Fruit fly (Drosophila melanogaster) whole organism, embryonic: ENCODE data around the gene Obp19b.
A peak's percentile ranks its signal among the peaks of the same experiment; 100 is the strongest.

Experiments
- Aef1 ChIP-seq: fragments of 200-800 bp; sonication (Bioruptor generic); IDR thresholded peaks from 3 replicates; pipeline ENCODE4 v1.3.6; 2022; ENCODE audit warnings: missing biosample characterization, missing genetic modification characterization
- CG10209 ChIP-seq: fragments of 200-800 bp; sonication (Bioruptor generic); optimal IDR thresholded peaks from 3 replicates; lab custom pipeline; 2017; ENCODE audit warnings: missing biosample characterization, mild to moderate bottlenecking, missing genetic modification characterization, missing genetic modification reagents
- CG12391 ChIP-seq: fragments of 200-800 bp; sonication (Bioruptor generic); optimal IDR thresholded peaks from 3 replicates; lab custom pipeline; 2018; ENCODE audit warnings: missing biosample characterization, mild to moderate bottlenecking, missing genetic modification characterization, moderate library complexity
- CG15601 ChIP-seq: fragments of 200-800 bp; sonication (Bioruptor generic); optimal IDR thresholded peaks from 3 replicates; lab custom pipeline; 2019; ENCODE audit warnings: missing biosample characterization, mild to moderate bottlenecking, missing genetic modification characterization, moderate library complexity
- CG15696 ChIP-seq: fragments of 200-800 bp; sonication (Bioruptor generic); optimal IDR thresholded peaks from 2 replicates; lab custom pipeline; 2019; ENCODE audit warnings: missing biosample characterization, mild to moderate bottlenecking, missing genetic modification characterization, moderate library complexity
- CG16813 ChIP-seq: fragments of 200-800 bp; sonication (Bioruptor generic); IDR thresholded peaks from 3 replicates; pipeline ENCODE4 v1.3.6; 2022; ENCODE audit warnings: missing biosample characterization, missing genetic modification characterization; ENCODE audit not compliant: partially characterized antibody
- CG17361 ChIP-seq: fragments of 200-800 bp; sonication (Bioruptor generic); IDR thresholded peaks from 3 replicates; pipeline ENCODE4 v1.3.6; 2022; ENCODE audit warnings: missing biosample characterization, missing genetic modification characterization
- CG2116 ChIP-seq: fragments of 200-800 bp; sonication (Bioruptor generic); optimal IDR thresholded peaks from 3 replicates; lab custom pipeline; 2018; ENCODE audit warnings: missing biosample characterization, mild to moderate bottlenecking, missing genetic modification characterization
- CG2202 ChIP-seq: fragments of 200-800 bp; sonication (Bioruptor generic); optimal IDR thresholded peaks from 2 replicates; lab custom pipeline; 2018; ENCODE audit warnings: missing biosample characterization, mild to moderate bottlenecking, missing genetic modification characterization
- CG31388 ChIP-seq: fragments of 200-800 bp; sonication (Bioruptor generic); optimal IDR thresholded peaks from 2 replicates; lab custom pipeline; 2016; ENCODE audit warnings: missing biosample characterization, missing genetic modification characterization
- CG3995 ChIP-seq: fragments of 200-800 bp; sonication (Bioruptor generic); optimal IDR thresholded peaks from 3 replicates; lab custom pipeline; 2016; ENCODE audit warnings: missing biosample characterization, missing genetic modification characterization
- CG4820 ChIP-seq: fragments of 200-800 bp; sonication (Bioruptor generic); optimal IDR thresholded peaks from 3 replicates; lab custom pipeline; 2016; ENCODE audit warnings: missing biosample characterization, missing genetic modification characterization
- CG5953 ChIP-seq: fragments of 200-800 bp; sonication (Bioruptor generic); IDR thresholded peaks from 2 replicates; pipeline ENCODE4 v1.3.6; 2022; ENCODE audit warnings: missing biosample characterization, missing genetic modification characterization
- CG6272 ChIP-seq: fragments of 200-800 bp; sonication (Bioruptor generic); IDR thresholded peaks from 2 replicates; pipeline ENCODE4 v1.3.6; 2022; ENCODE audit warnings: missing biosample characterization, missing genetic modification characterization
- CG6654 ChIP-seq: fragments of 200-800 bp; sonication (Bioruptor generic); optimal IDR thresholded peaks from 2 replicates; lab custom pipeline; 2017; ENCODE audit warnings: missing biosample characterization, mild to moderate bottlenecking, missing genetic modification characterization
- CG6791 ChIP-seq: fragments of 200-800 bp; sonication (Bioruptor generic); IDR thresholded peaks from 3 replicates; pipeline ENCODE4 v1.3.6; 2022; ENCODE audit warnings: missing biosample characterization, missing genetic modification characterization; ENCODE audit not compliant: partially characterized antibody
- CG7357 ChIP-seq: fragments of 200-800 bp; sonication (Bioruptor generic); IDR thresholded peaks from 3 replicates; pipeline ENCODE4 v1.3.6; 2022; ENCODE audit warnings: missing biosample characterization, missing genetic modification characterization
- CG8281 ChIP-seq: fragments of 200-800 bp; sonication (Bioruptor generic); optimal IDR thresholded peaks from 2 replicates; lab custom pipeline; 2018; ENCODE audit warnings: missing biosample characterization, mild to moderate bottlenecking, missing genetic modification characterization, moderate library complexity
- CG8388 ChIP-seq: fragments of 200-800 bp; sonication (Bioruptor generic); optimal IDR thresholded peaks from 2 replicates; lab custom pipeline; 2019; ENCODE audit warnings: missing biosample characterization, mild to moderate bottlenecking, missing genetic modification characterization, moderate library complexity
- CG9609 ChIP-seq: fragments of 200-800 bp; sonication (Bioruptor generic); optimal IDR thresholded peaks from 3 replicates; lab custom pipeline; 2016; ENCODE audit warnings: missing biosample characterization, missing genetic modification characterization
- Dll ChIP-seq: fragments of 200-800 bp; sonication (Bioruptor generic); IDR thresholded peaks from 4 replicates; pipeline ENCODE4 v1.3.6; 2022; ENCODE audit warnings: missing biosample characterization, missing genetic modification characterization; ENCODE audit not compliant: partially characterized antibody
- ERR ChIP-seq: fragments of 200-800 bp; sonication (Bioruptor generic); optimal IDR thresholded peaks from 2 replicates; lab custom pipeline; 2016; ENCODE audit warnings: missing biosample characterization, missing genetic modification characterization
- Hey ChIP-seq: fragments of 200-800 bp; sonication (Bioruptor generic); optimal IDR thresholded peaks from 3 replicates; lab custom pipeline; 2018; ENCODE audit warnings: missing biosample characterization, mild to moderate bottlenecking, missing genetic modification characterization
- HmgD ChIP-seq: fragments of 200-800 bp; sonication (Bioruptor generic); optimal IDR thresholded peaks from 3 replicates; lab custom pipeline; 2016; ENCODE audit warnings: missing biosample characterization, missing genetic modification characterization
- Mad ChIP-seq: fragments of 200-800 bp; sonication (Bioruptor generic); optimal IDR thresholded peaks from 2 replicates; lab custom pipeline; 2016; ENCODE audit warnings: missing biosample characterization, missing genetic modification characterization
- Med ChIP-seq: fragments of 200-800 bp; sonication (Bioruptor generic); peaks from one replicate; lab custom pipeline; 2016; ENCODE audit warnings: missing biosample characterization, missing genetic modification characterization, mild to moderate bottlenecking, inconsistent platforms, moderate library complexity
- Optix ChIP-seq: fragments of 200-800 bp; sonication (Bioruptor generic); IDR thresholded peaks from 3 replicates; pipeline ENCODE4 v1.3.6; 2022; ENCODE audit warnings: missing biosample characterization, missing genetic modification characterization
- PHDP ChIP-seq: fragments of 200-800 bp; sonication (Bioruptor generic); optimal IDR thresholded peaks from 3 replicates; lab custom pipeline; 2018; ENCODE audit warnings: missing biosample characterization, mild to moderate bottlenecking, missing genetic modification characterization, moderate library complexity
- Scr ChIP-seq: fragments of 200-800 bp; sonication (Bioruptor generic); IDR thresholded peaks from 2 replicates; pipeline ENCODE4 v1.3.6; 2022; ENCODE audit warnings: missing biosample characterization, missing genetic modification characterization; ENCODE audit not compliant: partially characterized antibody
- TFAM ChIP-seq: fragments of 200-800 bp; sonication (Bioruptor generic); optimal IDR thresholded peaks from 2 replicates; lab custom pipeline; 2017; ENCODE audit warnings: missing biosample characterization, missing genetic modification characterization, inconsistent platforms
- ara ChIP-seq: fragments of 200-800 bp; sonication (Bioruptor generic); IDR thresholded peaks from 2 replicates; pipeline ENCODE4 v1.3.6; 2022; ENCODE audit warnings: missing biosample characterization, missing genetic modification characterization
- chif ChIP-seq, 2 experiments: fragments of 200-800 bp; sonication (Bioruptor generic); optimal IDR thresholded peaks; 3 replicates each; lab custom pipeline; 2016; ENCODE audit warnings: missing biosample characterization in 2 of 2, missing genetic modification characterization in 2 of 2
- dmrt11E ChIP-seq: fragments of 200-800 bp; sonication (Bioruptor generic); optimal IDR thresholded peaks from 3 replicates; lab custom pipeline; 2018; ENCODE audit warnings: missing biosample characterization, mild to moderate bottlenecking, missing genetic modification characterization, moderate library complexity
- en ChIP-seq: fragments of 200-800 bp; sonication (Bioruptor generic); optimal IDR thresholded peaks from 2 replicates; lab custom pipeline; 2016; ENCODE audit warnings: missing biosample characterization, missing genetic modification characterization
- fd102C ChIP-seq: fragments of 200-800 bp; sonication (Bioruptor generic); optimal IDR thresholded peaks from 2 replicates; lab custom pipeline; 2018; ENCODE audit warnings: missing biosample characterization, mild to moderate bottlenecking, missing genetic modification characterization, moderate library complexity
- gro ChIP-seq: fragments of 200-800 bp; sonication (Bioruptor generic); optimal IDR thresholded peaks from 2 replicates; lab custom pipeline; 2016; ENCODE audit warnings: missing biosample characterization, missing genetic modification characterization
- inv ChIP-seq: fragments of 200-800 bp; sonication (Bioruptor generic); IDR thresholded peaks from 2 replicates; pipeline ENCODE4 v1.3.6; 2022; ENCODE audit warnings: missing biosample characterization, missing genetic modification characterization; ENCODE audit not compliant: partially characterized antibody
- kay ChIP-seq: fragments of 200-800 bp; sonication (Bioruptor generic); optimal IDR thresholded peaks from 2 replicates; lab custom pipeline; 2016; ENCODE audit warnings: missing biosample characterization, missing genetic modification characterization
- lov ChIP-seq, 2 experiments: fragments of 200-800 bp in 1 of 2; fragments of >200 bp in 1 of 2; sonication (Bioruptor generic) in 1 of 2; IDR thresholded peaks in 1 of 2; optimal IDR thresholded peaks in 1 of 2; 2 replicates in 1 of 2; 3 replicates in 1 of 2; pipeline versions ENCODE4 v1.3.6 to Lab custom; 2017 to 2022; ENCODE audit warnings: missing biosample characterization in 1 of 2, missing genetic modification characterization in 1 of 2
- maf-S ChIP-seq: fragments of 200-800 bp; sonication (Bioruptor generic); optimal IDR thresholded peaks from 2 replicates; lab custom pipeline; 2016; ENCODE audit warnings: missing biosample characterization, missing genetic modification characterization
- salm ChIP-seq: fragments of 200-800 bp; sonication (Bioruptor generic); optimal IDR thresholded peaks from 2 replicates; lab custom pipeline; 2018; ENCODE audit warnings: missing biosample characterization, mild to moderate bottlenecking, missing genetic modification characterization
- scrt ChIP-seq: fragments of 200-800 bp; sonication (Bioruptor generic); optimal IDR thresholded peaks from 2 replicates; lab custom pipeline; 2018; ENCODE audit warnings: missing biosample characterization, mild to moderate bottlenecking, missing genetic modification characterization, moderate library complexity
- sd ChIP-seq: fragments of 200-800 bp; sonication (Bioruptor generic); optimal IDR thresholded peaks from 3 replicates; lab custom pipeline; 2018; ENCODE audit warnings: missing biosample characterization, mild to moderate bottlenecking, missing genetic modification characterization, moderate library complexity
- seq ChIP-seq: fragments of 200-800 bp; sonication (Bioruptor generic); IDR thresholded peaks from 2 replicates; pipeline ENCODE4 v1.3.6; 2022; ENCODE audit warnings: missing biosample characterization, missing genetic modification characterization
- sisA ChIP-seq: fragments of 200-800 bp; sonication (Bioruptor generic); IDR thresholded peaks from 2 replicates; pipeline ENCODE4 v1.3.6; 2022; ENCODE audit warnings: missing biosample characterization, missing genetic modification characterization
- slp2 ChIP-seq: fragments of 200-800 bp; sonication (Bioruptor generic); optimal IDR thresholded peaks from 2 replicates; lab custom pipeline; 2016; ENCODE audit warnings: missing biosample characterization, missing genetic modification characterization
- stwl ChIP-seq: fragments of 200-800 bp; sonication (Bioruptor generic); optimal IDR thresholded peaks from 3 replicates; lab custom pipeline; 2018; ENCODE audit warnings: missing biosample characterization, mild to moderate bottlenecking, missing genetic modification characterization, moderate library complexity
- tin ChIP-seq: fragments of 200-800 bp; sonication (Bioruptor generic); optimal IDR thresholded peaks from 3 replicates; lab custom pipeline; 2016; ENCODE audit warnings: missing biosample characterization, missing genetic modification characterization
- tio ChIP-seq: fragments of 200-800 bp; sonication (Bioruptor generic); optimal IDR thresholded peaks from 2 replicates; lab custom pipeline; 2017; ENCODE audit warnings: missing biosample characterization, missing genetic modification characterization, inconsistent platforms
- yki ChIP-seq: fragments of >200 bp; optimal IDR thresholded peaks from 3 replicates; lab custom pipeline; 2018
- zen ChIP-seq: fragments of 200-800 bp; sonication (Bioruptor generic); optimal IDR thresholded peaks from 3 replicates; lab custom pipeline; 2018; ENCODE audit warnings: missing biosample characterization, mild to moderate bottlenecking, missing genetic modification characterization, moderate library complexity

The Obp19b gene

DNA sequence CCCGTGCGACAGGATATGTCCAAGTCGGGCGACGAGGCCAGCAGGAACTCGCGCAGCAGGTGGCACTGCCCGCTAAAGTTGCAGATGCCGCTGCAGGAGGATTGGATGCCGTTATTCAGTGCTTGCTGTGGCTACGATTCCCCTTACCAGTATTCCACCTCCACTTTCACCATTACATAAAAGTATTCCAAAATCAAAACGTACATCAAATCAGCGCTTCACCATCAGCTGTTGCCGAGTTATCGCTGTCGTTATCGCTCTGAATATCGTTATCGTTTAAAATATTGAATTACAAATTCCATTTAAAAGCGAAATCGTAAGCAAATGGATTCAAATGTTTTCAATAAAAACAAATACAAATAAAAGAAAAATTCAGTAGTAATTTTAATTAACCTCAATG is 10.3 kb downstream of the Obp19b start, which contains the start of gene CG15456 (continued):
- no peak for TF ChIP-seq ERR (GFP tag; lab: Kevin White, UChicago)
- no peak for TF ChIP-seq CG10209
- no peak for TF ChIP-seq maf-S
- 0 out of 2 replicates have a peak, but pooled peaks have one; percentile 18 for TF ChIP-seq inv (GFP tag; lab: Robert Waterston, UW)
- TF ChIP-seq Scr (GFP tag; lab: Robert Waterston, UW): peak; percentile 48
- no peak for TF ChIP-seq CG8388 (GFP tag; lab: Kevin White, UChicago)
- no peak for TF ChIP-seq HmgD (GFP tag; lab: Kevin White, UChicago)
- TF ChIP-seq tin (GFP tag; lab: Kevin White, UChicago): no peak
- TF ChIP-seq Optix (GFP tag; lab: Robert Waterston, UW): no peak
- no peak for TF ChIP-seq chif (GFP tag; optimal IDR thresholded peaks at IDR 0.05; lab: Kevin White, UChicago)
- no peak for TF ChIP-seq Aef1 (GFP tag; lab: Robert Waterston, UW)
- no peak for TF ChIP-seq dmrt11E (tag; lab: Kevin White, UChicago)
- no peak for TF ChIP-seq Hey
- no peak for TF ChIP-seq slp2 (GFP tag; lab: Kevin White, UChicago)
- TF ChIP-seq CG7357 (GFP tag; lab: Robert Waterston, UW): no peak
- no peak for TF ChIP-seq CG2202
- TF ChIP-seq tio: no peak
- no peak for TF ChIP-seq Mad (GFP tag; lab: Kevin White, UChicago)
- TF ChIP-seq CG6272: no peak
- no peak for TF ChIP-seq CG17361 (GFP tag; lab: Robert Waterston, UW)
- TF ChIP-seq PHDP (tag; lab: Kevin White, UChicago): no peak
- TF ChIP-seq CG9609 (GFP tag; lab: Kevin White, UChicago): no peak
- no peak for TF ChIP-seq gro (GFP tag; lab: Kevin White, UChicago)
- no peak for TF ChIP-seq lov (optimal IDR thresholded peaks at IDR 0.05; lab: Kevin White, UChicago)
- TF ChIP-seq lov (GFP tag; IDR thresholded peaks at IDR 0.05; lab: Robert Waterston, UW): no peak
- TF ChIP-seq sd: no peak
- TF ChIP-seq CG15696: no peak
- no peak for TF ChIP-seq TFAM (GFP tag; lab: Kevin White, UChicago)
- no peak for TF ChIP-seq CG15601 (tag; lab: Kevin White, UChicago)
- no peak for TF ChIP-seq CG6654 (GFP tag; lab: Kevin White, UChicago)
- TF ChIP-seq scrt (GFP tag; lab: Kevin White, UChicago): no peak
- TF ChIP-seq CG16813 (GFP tag; lab: Robert Waterston, UW): peak; percentile 64
- TF ChIP-seq CG8281: no peak
- TF ChIP-seq CG3995 (GFP tag; lab: Kevin White, UChicago): no peak
- TF ChIP-seq CG12391 (tag; lab: Kevin White, UChicago): no peak
- no peak for TF ChIP-seq zen
- no peak for TF ChIP-seq en
- TF ChIP-seq Med (GFP tag; lab: Kevin White, UChicago): no peak
- peak; percentile 52; the same call in 1 of the 3 replicates for TF ChIP-seq CG6791 (GFP tag; lab: Robert Waterston, UW)
- peak; percentile 56; the same call in 3 of the 4 replicates for TF ChIP-seq Dll
- TF ChIP-seq CG2116 (GFP tag; lab: Kevin White, UChicago): peak; percentile 61
- no peak for TF ChIP-seq CG4820 (GFP tag; lab: Kevin White, UChicago)
- no peak for TF ChIP-seq yki
- no peak for TF ChIP-seq fd102C
- no peak for TF ChIP-seq ara (GFP tag; lab: Robert Waterston, UW)
- TF ChIP-seq sisA (GFP tag; lab: Robert Waterston, UW): no peak
- no peak for TF ChIP-seq salm (tag; lab: Kevin White, UChicago)
- no peak for TF ChIP-seq kay (GFP tag; lab: Kevin White, UChicago)
- peak; percentile 38 for TF ChIP-seq stwl (tag; lab: Kevin White, UChicago)
- no peak for TF ChIP-seq CG5953 (GFP tag; lab: Robert Waterston, UW)
- TF ChIP-seq CG31388 (GFP tag; lab: Kevin White, UChicago): no peak
- TF ChIP-seq seq (GFP tag; lab: Robert Waterston, UW): no peak
